Fruit fly (Drosophila melanogaster) S2 (cell line): ENCODE data around the gene SAK.
A peak's percentile ranks its signal among the peaks of the same experiment; 100 is the strongest.

Experiments used
- CG8478 ChIP-seq: fragments of >200 bp; optimal IDR thresholded peaks from 2 replicates; lab custom pipeline; 2018
- CTCF ChIP-seq, 2 experiments: fragments of >200 bp; optimal IDR thresholded peaks; 2 replicates each; lab custom pipeline; 2018

SAK gene

DNA sequence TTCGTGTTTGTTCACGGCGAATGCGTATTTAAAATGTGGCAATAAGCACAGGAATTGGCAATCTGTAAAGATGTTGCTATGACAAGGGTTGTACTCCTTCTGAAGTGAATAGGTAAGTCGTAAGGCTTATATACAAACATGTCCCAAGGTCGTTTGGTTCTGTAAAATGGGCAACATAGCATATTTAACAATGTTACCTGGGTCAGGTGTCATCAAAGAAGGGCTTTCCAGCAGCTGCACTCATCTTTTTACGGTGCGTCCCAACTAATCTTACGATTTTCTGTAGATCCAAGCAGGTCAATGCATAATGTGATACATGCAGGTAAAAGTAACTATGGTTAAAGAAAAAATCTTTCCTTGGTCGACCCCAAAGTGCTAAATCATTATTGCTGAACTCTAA lies 25.2 kb downstream of the SAK start, which contains the start of gene Neu2:
Neu2 (minus strand) TSS at position 101 of the 400 bp plus-strand sequence.
- TF ChIP-seq CG8478, result no peak
- no peak for TF ChIP-seq CTCF (optimal IDR thresholded peaks at IDR 0.05; lab: Kevin White, UChicago)

DNA sequence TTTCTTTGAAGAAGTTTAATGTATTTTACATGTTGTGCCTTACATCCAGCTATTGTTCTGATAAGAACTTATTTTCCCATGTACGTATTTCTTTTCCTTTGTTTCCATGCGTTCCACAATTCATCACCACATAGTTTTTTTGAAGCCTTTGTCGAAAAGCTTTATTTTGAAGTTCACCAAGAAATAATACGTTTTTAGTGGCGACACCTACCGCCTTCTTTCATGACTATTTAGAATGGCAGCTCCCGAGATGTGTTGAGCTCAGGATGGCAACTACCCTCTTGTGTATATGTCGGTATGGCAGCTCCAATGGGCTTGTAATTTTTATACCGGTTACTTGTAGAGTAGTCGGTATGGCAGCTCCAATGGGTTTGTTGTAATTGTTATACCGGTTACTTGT lies 31.9 kb downstream of the SAK start:
- TF ChIP-seq CTCF (optimal IDR thresholded peaks at IDR 0.05; lab: Kevin White, UChicago) (peak; percentile 99), CG8478 (no peak)

DNA sequence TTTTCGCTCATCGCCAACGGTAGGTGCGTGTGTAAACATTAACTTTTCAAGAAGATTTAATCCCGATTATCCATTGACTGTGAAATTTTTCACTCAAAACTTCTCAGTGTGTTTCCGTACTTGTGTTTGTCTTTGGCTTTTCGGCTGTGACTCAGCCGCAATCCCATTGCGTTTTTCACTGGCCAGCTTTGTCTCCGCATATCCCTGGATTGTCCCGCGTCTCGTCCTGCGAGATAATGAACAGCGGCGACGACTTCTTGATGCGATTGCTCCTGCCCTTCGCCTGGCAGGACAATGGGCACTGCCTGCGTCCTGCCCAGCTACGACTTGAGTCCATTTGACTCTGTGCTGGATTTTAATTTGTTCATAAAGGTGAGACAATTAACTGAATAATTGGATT lies 33.6 kb downstream of the SAK start:
- TF ChIP-seq CTCF (optimal IDR thresholded peaks at IDR 0.05; lab: Kevin White, UChicago), result no peak
- TF ChIP-seq CG8478, result no peak

DNA sequence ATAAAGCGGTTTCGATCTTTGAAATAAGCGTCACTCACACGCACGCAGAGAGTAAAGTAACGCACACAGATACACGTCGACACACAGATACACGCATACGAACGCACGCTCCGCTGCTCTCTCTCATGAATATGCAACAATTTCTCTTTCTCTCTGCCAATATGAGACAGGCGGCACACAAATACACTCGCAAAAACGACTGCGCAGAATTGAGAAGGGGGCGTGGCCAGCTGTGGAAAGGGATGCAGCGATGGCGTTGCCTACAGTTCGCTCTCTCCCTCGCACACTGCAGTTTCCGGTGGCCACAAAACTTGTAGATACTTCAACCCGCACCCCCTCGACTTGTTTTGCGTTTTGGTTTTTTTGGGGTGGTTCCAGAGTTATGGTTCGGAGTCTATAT lies 36.1 kb downstream of the SAK start:
- TF ChIP-seq CTCF (optimal IDR thresholded peaks at IDR 0.05; lab: Kevin White, UChicago) (no peak), CG8478 (no peak)

DNA sequence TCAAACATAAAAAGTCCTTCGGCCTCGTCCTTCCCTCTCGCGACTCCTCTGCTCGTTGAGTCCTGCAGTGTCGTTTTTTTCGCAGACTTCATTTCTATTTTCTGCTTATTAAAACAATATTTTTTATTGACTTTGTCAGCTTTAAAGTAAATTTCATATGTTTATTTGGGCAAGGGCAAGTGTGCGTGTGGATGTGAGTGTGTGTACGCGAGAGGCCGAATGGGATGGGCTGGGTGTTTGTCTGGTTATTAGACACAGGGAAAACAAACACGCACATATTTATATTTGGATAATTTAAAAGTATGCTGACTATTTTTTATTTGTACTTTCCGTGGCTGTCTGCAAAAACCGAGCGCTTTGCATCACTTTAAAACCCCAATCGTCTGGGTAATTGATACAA lies 37.8 kb downstream of the SAK start:
- TF ChIP-seq CG8478, result no peak
- TF ChIP-seq CTCF (optimal IDR thresholded peaks at IDR 0.05; lab: Kevin White, UChicago), result no peak

DNA sequence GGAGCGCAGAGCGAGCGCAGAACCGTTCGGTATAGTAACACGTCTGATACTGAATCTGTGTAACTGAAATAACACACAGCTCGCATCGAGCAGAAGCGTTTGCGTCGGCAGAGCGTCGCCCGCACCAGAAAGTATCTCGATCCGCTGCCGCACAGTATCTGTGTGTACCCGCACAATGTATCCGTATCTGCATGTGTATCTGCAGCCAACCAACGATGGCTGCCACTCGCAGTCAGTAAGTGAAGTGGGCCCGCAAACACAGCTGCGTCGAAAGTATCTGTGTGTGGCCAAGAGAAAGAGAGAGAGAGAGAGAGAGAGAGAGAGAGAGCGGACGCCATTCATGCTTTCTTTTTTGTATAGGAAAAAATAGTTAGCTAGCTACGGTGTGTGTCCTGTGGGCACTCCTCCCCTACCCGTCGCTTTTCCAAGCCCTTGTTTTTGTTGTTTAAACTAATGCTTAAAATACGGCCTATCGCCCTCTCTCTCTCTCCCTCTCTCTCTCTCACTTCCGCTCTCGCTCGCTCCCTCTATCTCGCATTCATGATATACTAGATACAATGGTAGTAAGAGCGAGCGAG lies 39.2 kb downstream of the SAK start, which contains the start of gene croc:
croc (minus strand) TSS at position 51 of the 578 bp plus-strand sequence.
- TF ChIP-seq CTCF (optimal IDR thresholded peaks at IDR 0.05; lab: Kevin White, UChicago) (peak in 1 of 2 experiments; percentile 12), CG8478 (no peak)

DNA sequence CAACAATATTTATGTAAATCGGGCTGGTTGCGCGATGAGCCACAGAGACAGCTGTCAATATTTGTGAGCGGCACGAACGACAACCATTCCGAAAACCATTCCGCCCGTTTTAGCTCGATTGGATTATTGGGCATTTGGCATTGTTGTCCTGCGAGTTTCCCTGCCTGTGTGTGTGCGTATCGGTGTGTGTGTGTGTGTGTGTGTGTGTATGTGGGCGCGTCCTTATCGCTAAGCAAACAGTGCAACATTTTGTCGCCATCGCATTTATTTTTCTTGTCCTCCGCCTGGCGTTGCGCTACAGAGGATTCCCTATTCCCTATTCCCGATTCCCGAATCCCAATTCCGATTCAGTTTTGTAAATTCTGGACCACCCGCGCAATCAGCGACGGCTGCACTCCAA lies 43.8 kb downstream of the SAK start:
- TF ChIP-seq CG8478 (no peak), CTCF (optimal IDR thresholded peaks at IDR 0.05; lab: Kevin White, UChicago) (no peak)

DNA sequence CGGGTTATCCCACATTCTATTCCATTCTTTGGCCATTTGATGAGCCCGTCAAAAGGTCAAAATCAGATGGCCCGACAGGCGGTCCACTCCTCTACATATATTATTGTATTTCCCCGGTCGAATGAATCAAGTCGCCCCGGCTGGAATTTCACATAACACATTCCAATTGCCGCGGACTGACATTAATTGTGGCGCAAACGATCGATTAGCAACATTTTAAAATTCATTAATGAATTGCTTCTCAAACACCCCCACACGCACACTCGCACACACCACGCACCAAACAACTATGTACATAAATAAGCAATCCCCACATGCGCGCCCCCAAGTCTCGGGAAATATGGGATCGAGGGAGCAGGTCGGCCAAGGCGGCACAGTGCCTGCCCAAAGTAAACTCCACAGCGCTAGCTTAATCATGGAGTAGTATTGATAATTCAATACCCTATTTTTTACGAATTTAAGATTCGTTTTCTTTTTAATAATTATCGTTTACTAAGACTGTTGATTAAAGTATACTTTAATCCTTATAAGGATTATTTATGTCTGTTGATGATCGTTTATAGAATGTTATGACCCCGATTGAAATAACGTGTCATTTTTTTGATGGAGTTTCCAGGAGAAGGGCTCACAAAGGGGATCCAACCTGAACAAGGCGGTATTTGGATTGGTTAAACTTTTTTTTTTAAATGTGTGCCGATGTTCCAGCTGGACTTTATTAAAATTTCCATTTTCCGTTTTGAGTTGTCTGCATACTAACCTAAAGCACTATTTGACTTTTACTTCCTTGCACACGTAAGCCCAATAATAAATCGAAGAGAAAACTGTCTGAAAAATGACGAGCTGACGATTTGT lies 50.2 kb downstream of the SAK start:
- TF ChIP-seq CG8478, result no peak
- TF ChIP-seq CTCF (optimal IDR thresholded peaks at IDR 0.05; lab: Kevin White, UChicago), result no peak

DNA sequence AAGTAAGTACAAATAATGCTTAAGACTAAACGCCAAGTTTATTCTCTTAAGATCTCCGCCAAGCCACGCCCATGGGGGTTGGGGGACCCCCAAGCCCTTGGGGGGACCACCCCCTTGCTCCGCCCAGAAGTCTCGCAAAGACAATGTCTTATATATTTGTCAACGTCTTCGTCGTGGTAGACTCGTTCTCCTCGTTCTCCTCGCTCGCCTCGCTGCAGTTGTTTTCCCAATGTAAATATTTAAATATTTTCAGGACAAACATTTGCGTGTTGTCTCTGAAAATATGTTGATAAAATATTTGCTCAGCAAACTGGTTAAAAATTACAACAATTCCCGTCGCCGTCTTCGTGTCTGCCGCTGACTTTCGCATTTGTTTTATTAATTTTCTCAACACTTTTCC lies 51.4 kb downstream of the SAK start:
- no peak for TF ChIP-seq CTCF (optimal IDR thresholded peaks at IDR 0.05; lab: Kevin White, UChicago)
- no peak for TF ChIP-seq CG8478

DNA sequence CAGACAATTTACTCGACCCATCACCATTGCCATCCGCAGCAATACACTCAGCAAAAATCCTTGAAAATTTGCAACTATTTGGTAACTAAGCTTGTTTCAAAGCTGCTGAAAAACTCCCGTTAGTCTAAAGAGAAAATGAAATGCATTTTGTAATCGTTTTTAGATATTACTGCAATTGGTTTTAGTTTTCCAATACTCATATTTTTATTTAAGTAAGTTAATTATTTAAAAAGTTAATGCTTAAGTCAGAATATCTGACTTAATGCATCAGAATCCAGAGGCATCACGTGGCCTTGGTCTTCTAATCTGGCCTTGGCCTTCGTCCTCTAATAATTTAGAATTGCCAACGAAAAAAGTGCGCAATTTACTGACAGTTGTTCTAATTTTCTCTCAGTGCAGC lies 52.8 kb downstream of the SAK start:
- TF ChIP-seq CTCF (optimal IDR thresholded peaks at IDR 0.05; lab: Kevin White, UChicago) (no peak), CG8478 (no peak)
